Worm (Caenorhabditis elegans): Measurements from ENCODE around the gene M03C11.1.

DNA sequence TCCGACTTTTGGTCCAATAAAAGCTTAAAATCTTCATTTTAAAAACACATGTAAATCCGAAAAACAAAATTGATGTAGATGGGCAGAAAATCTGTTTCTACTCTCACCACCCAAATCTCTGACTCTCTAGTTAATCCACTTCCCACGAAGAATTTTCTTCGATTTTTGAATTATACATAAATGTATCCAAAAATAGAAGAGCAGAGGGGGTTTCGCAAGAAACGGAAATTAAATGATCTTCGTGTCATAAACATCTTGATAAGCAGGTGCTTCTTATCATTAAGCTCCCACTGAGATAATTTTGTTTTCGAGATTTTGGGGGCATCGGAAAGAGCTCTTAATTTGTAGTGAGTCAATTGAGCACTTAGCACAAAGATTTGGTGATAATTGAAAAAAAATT, 6.3 kb downstream of the M03C11.1 start:
- TF ChIP-seq lin-11 (tag; optimal IDR thresholded peaks at IDR 0.05) (no peak), ref-2 (tag; optimal IDR thresholded peaks at IDR 0.05) (no peak), ceh-48 (tag; optimal IDR thresholded peaks at IDR 0.05) (no peak), ama-1 (optimal IDR thresholded peaks at IDR 0.05) (no peak), hlh-6 (tag; optimal IDR thresholded peaks at IDR 0.05) (no peak), lim-6 (tag; optimal IDR thresholded peaks at IDR 0.05) (no peak), sox-2 (GFP tag; IDR thresholded peaks at IDR 0.05) (no peak), nhr-11 (tag; optimal IDR thresholded peaks at IDR 0.05) (no peak), unc-86 (tag; optimal IDR thresholded peaks at IDR 0.05) (no peak)

All from whole organism, late embryonic.